Worm (Caenorhabditis elegans): ENCODE results near the gene W06D11.1.

DNA sequence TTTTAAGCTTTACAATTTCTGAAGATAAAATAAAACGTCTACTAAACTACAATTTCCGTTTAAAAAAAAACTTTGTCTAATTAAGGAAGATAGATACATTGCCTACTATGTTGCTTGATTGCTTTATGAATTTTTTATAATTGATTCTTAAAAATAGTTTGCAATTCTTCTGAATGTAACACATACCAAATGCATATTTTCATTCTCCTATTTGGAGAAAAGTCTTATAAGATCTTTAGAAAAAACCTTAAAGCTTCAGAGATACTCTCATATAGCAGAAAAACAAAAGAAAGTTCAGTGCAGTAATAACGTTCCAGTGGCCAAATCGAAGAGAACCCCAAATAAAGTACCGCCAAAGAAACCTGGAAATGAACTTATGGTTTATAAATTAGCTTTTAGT lies 12.2 kb downstream of the W06D11.1 start, which contains the start of gene phf-32:
- no peak for TF ChIP-seq ztf-29 (GFP tag; IDR thresholded peaks at IDR 0.05)
- no peak for TF ChIP-seq cog-1 (tag; optimal IDR thresholded peaks at IDR 0.05)
- TF ChIP-seq T22C8.4 (GFP tag; IDR thresholded peaks at IDR 0.05) = no peak
